Worm (Caenorhabditis elegans): ENCODE data around the gene phyh-1.
A peak's percentile ranks its signal among the peaks of the same experiment; 100 is the strongest.

phyh-1 gene

DNA sequence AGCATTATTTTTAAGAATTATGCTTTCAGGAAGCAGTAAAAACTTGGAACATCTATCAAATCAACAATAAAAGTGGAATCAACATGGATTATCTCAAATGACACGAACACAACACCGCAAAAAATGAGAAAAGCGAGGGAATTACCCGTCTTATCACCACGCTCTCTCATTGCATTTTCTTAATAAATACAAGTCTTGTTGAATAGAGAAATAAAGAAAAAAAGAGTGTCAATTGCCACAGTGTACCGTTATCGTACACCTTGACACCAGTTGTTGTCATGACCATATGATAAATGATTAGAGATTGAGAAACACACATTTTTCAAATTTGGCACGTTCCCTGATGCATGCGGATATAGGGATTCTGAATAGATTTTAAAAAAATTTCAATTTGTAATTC is 4.5 kb upstream of the phyh-1 start (continued):
- TF ChIP-seq egl-13 (tag; optimal IDR thresholded peaks at IDR 0.05), result no peak
- TF ChIP-seq aly-2 (tag; optimal IDR thresholded peaks at IDR 0.05), result no peak
- TF ChIP-seq hlh-4 (tag; optimal IDR thresholded peaks at IDR 0.05), result no peak
- peak; percentile 15 for TF ChIP-seq nhr-90 (tag; optimal IDR thresholded peaks at IDR 0.05; ENCODE audit: poor library complexity)
- no peak for TF ChIP-seq hlh-17 (GFP tag; optimal IDR thresholded peaks at IDR 0.05; ENCODE audit: borderline replicate concordance)
- peak in 2 of 6 experiments; percentile 0 to 24 for TF ChIP-seq elt-3 (tag; optimal IDR thresholded peaks at IDR 0.05)
- TF ChIP-seq zag-1 (tag; optimal IDR thresholded peaks at IDR 0.05), result no peak
- no peak for TF ChIP-seq mab-9 (GFP tag; IDR thresholded peaks at IDR 0.05)
- TF ChIP-seq fkh-10 (GFP tag; optimal IDR thresholded peaks at IDR 0.05), result no peak
- TF ChIP-seq mep-1 (tag; optimal IDR thresholded peaks at IDR 0.05), result no peak
- TF ChIP-seq dsc-1 (tag; optimal IDR thresholded peaks at IDR 0.05), result no peak
- TF ChIP-seq ceh-88 (GFP tag; IDR thresholded peaks at IDR 0.05), result no peak
- TF ChIP-seq zip-4 (GFP tag; optimal IDR thresholded peaks at IDR 0.05), result no peak
- TF ChIP-seq ceh-63 (GFP tag; optimal IDR thresholded peaks at IDR 0.05), result no peak
- no peak for TF ChIP-seq ceh-82 (tag; optimal IDR thresholded peaks at IDR 0.05)
- no peak for TF ChIP-seq swsn-7 (tag; optimal IDR thresholded peaks at IDR 0.05)
- TF ChIP-seq unc-86 (tag; optimal IDR thresholded peaks at IDR 0.05), result no peak
- TF ChIP-seq dpl-1 (GFP tag; optimal IDR thresholded peaks at IDR 0.05), result no peak
- TF ChIP-seq elt-2 (tag; optimal IDR thresholded peaks at IDR 0.05), result peak; percentile 85
- TF ChIP-seq lin-39 (tag; optimal IDR thresholded peaks at IDR 0.05), result no peak
- no peak for TF ChIP-seq Y116A8C.19 (tag; optimal IDR thresholded peaks at IDR 0.05; ENCODE audit: borderline replicate concordance)
- no peak for TF ChIP-seq sup-37 (GFP tag; optimal IDR thresholded peaks at IDR 0.05)
- no peak for TF ChIP-seq ces-1 (GFP tag; optimal IDR thresholded peaks at IDR 0.05)
- no peak for TF ChIP-seq C04F5.9 (tag; optimal IDR thresholded peaks at IDR 0.05)
- TF ChIP-seq jun-1 (tag; optimal IDR thresholded peaks at IDR 0.05), result no peak
- TF ChIP-seq ztf-4 (tag; optimal IDR thresholded peaks at IDR 0.05), result no peak
- TF ChIP-seq nhr-237 (tag; optimal IDR thresholded peaks at IDR 0.05), result no peak
- TF ChIP-seq nhr-12 (tag; optimal IDR thresholded peaks at IDR 0.05), result no peak
- no peak for TF ChIP-seq sox-4 (tag; optimal IDR thresholded peaks at IDR 0.05)
- TF ChIP-seq unc-62 (GFP tag; optimal IDR thresholded peaks at IDR 0.05), result no peak
- TF ChIP-seq grh-1 (GFP tag; IDR thresholded peaks at IDR 0.05), result no peak
- peak; percentile 52 for TF ChIP-seq blmp-1 (tag; optimal IDR thresholded peaks at IDR 0.05)
- peak; percentile 6 for TF ChIP-seq pqm-1 (tag; optimal IDR thresholded peaks at IDR 0.05)
- no peak for TF ChIP-seq skn-1 (tag; optimal IDR thresholded peaks at IDR 0.05)
- no peak for TF ChIP-seq F16B12.6 (tag; optimal IDR thresholded peaks at IDR 0.05)
- no peak for TF ChIP-seq irx-1 (tag; optimal IDR thresholded peaks at IDR 0.05)
- TF ChIP-seq efl-1 (optimal IDR thresholded peaks at IDR 0.05), result no peak
- no peak for TF ChIP-seq efl-1 (GFP tag; optimal IDR thresholded peaks at IDR 0.05 in 1 of 2)
- TF ChIP-seq nhr-11 (tag; optimal IDR thresholded peaks at IDR 0.05), result no peak
- TF ChIP-seq unc-30 (tag; optimal IDR thresholded peaks at IDR 0.05), result no peak
- TF ChIP-seq nhr-85 (tag), result no peak

DNA sequence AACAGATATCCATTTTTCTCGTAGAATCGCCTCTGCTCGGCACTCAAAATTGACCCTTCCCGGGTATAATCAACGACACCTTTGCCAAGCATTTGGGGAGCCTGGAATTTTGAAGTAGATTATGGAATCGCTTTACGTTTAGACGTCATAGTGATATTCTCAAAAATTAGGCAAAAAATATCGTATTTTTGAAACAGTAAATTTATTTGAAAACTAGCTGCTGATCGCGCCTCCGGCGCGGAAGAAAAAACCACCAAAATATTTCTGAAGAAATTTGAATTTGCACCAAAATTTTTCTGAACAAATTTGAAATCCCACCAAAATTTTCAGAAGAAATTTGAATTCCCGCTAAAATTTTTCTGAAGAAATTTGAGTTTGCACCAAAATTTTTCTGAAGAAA is 3.2 kb upstream of the phyh-1 start, which contains the start of gene ZK550.6:
TSS of gene ZK550.6 (minus strand) at position 101 of the 400 bp plus-strand sequence.
- TF ChIP-seq efl-1 (optimal IDR thresholded peaks at IDR 0.05) (no peak), efl-1 (GFP tag; optimal IDR thresholded peaks at IDR 0.05 in 1 of 2) (peak in 1 of 2 experiments; percentile 6), efl-3 (GFP tag; optimal IDR thresholded peaks at IDR 0.05) (no peak)

DNA sequence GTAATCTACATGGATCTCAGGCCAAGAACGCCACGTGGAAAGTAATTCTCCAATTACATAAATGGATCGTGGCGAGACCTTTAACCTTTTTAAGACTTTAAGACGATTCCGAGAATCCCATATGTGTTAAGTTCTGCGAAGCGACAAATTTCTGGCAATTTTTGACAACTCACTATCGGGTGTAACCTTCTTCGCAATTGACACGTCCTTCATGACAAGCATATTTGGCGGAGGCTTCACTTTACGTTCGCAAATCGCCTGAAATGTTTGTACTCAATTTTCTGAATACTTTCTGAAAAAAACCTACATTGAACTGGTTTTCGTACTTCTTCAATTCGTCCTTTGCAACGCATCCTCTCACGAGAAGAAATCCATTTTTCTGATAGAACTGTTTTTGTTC is 386 bp downstream of the phyh-1 start:
- TF ChIP-seq efl-1 (optimal IDR thresholded peaks at IDR 0.05), result no peak
- TF ChIP-seq efl-1 (GFP tag; optimal IDR thresholded peaks at IDR 0.05 in 1 of 2), result peak in 1 of 2 experiments; percentile 50
- no peak for TF ChIP-seq ceh-88 (GFP tag; IDR thresholded peaks at IDR 0.05)
- no peak for TF ChIP-seq ceh-82 (tag; optimal IDR thresholded peaks at IDR 0.05)

All from whole organism, L1 larva.